Worm (Caenorhabditis elegans) whole organism, L3 larva: Measurements from ENCODE around the gene T23B12.6.

Source experiments
- R02D3.7 ChIP-seq: fragments of 150-350 bp; optimal IDR thresholded peaks from 2 replicates; lab custom pipeline; 2014; ENCODE audit warnings: missing biosample characterization, missing genetic modification characterization
- ZK546.5 ChIP-seq: sonication (generic microtip); optimal IDR thresholded peaks from 2 replicates; lab custom pipeline; 2017; ENCODE audit warnings: missing biosample characterization, missing genetic modification characterization
- aly-2 ChIP-seq: fragments of 150-350 bp; optimal IDR thresholded peaks from 2 replicates; lab custom pipeline; 2014; ENCODE audit warnings: missing biosample characterization, missing genetic modification characterization
- ama-1 ChIP-seq: fragments of 150-350 bp; optimal IDR thresholded peaks from 2 replicates; lab custom pipeline; 2018
- ceh-16 ChIP-seq: sonication (generic microtip); optimal IDR thresholded peaks from 2 replicates; lab custom pipeline; 2017; ENCODE audit warnings: missing biosample characterization, missing genetic modification characterization
- ceh-28 ChIP-seq: fragments of 150-350 bp; optimal IDR thresholded peaks from 2 replicates; lab custom pipeline; 2014; ENCODE audit warnings: missing biosample characterization, missing genetic modification reagents, missing genetic modification characterization
- ceh-82 ChIP-seq: fragments of 150-350 bp; optimal IDR thresholded peaks from 2 replicates; lab custom pipeline; 2014; ENCODE audit warnings: missing biosample characterization, missing genetic modification characterization
- ceh-9 ChIP-seq: sonication (generic microtip); optimal IDR thresholded peaks from 2 replicates; lab custom pipeline; 2018; ENCODE audit warnings: missing biosample characterization, missing genetic modification characterization
- daf-12 ChIP-seq: fragments of 150-350 bp; optimal IDR thresholded peaks from 2 replicates; lab custom pipeline; 2014; ENCODE audit warnings: missing biosample characterization, missing genetic modification reagents, missing genetic modification characterization
- egl-27 ChIP-seq: sonication (generic microtip); optimal IDR thresholded peaks from 4 replicates; lab custom pipeline; 2017; ENCODE audit warnings: missing biosample characterization, missing genetic modification reagents, missing genetic modification characterization
- egl-5 ChIP-seq: fragments of 150-350 bp; optimal IDR thresholded peaks from 2 replicates; lab custom pipeline; 2017; ENCODE audit warnings: missing biosample characterization, missing genetic modification reagents, missing genetic modification characterization, inconsistent platforms
- elt-1 ChIP-seq: fragments of 150-350 bp; optimal IDR thresholded peaks from 2 replicates; lab custom pipeline; 2014; ENCODE audit warnings: missing biosample characterization, missing genetic modification characterization
- elt-2 ChIP-seq: sonication (generic microtip); optimal IDR thresholded peaks from 2 replicates; lab custom pipeline; 2016; ENCODE audit warnings: missing genetic modification reagents, mild to moderate bottlenecking, missing genetic modification characterization, missing compliant biosample characterization
- elt-3 ChIP-seq, 3 experiments: fragments of 150-350 bp in 1 of 3; sonication (generic microtip) in 2 of 3; optimal IDR thresholded peaks; 2 replicates in 2 of 3; 4 replicates in 1 of 3; lab custom pipeline; 2014 to 2017; ENCODE audit warnings: missing biosample characterization in 3 of 3, missing genetic modification characterization in 3 of 3
- eor-1 ChIP-seq, 2 experiments: fragments of 150-350 bp; optimal IDR thresholded peaks; 2 replicates each; lab custom pipeline; 2014 to 2018; ENCODE audit warnings: missing biosample characterization in 2 of 2, missing genetic modification characterization in 2 of 2
- fkh-10 ChIP-seq: sonication (generic microtip); optimal IDR thresholded peaks from 2 replicates; lab custom pipeline; 2017; ENCODE audit warnings: missing biosample characterization, missing genetic modification reagents, missing genetic modification characterization
- fkh-2 ChIP-seq: fragments of 150-350 bp; optimal IDR thresholded peaks from 2 replicates; lab custom pipeline; 2014; ENCODE audit warnings: missing biosample characterization, missing genetic modification reagents, missing genetic modification characterization
- fos-1 ChIP-seq: fragments of 150-350 bp; optimal IDR thresholded peaks from 2 replicates; lab custom pipeline; 2014; ENCODE audit warnings: missing biosample characterization, missing genetic modification characterization
- hmg-11 ChIP-seq: sonication (generic microtip); optimal IDR thresholded peaks from 2 replicates; lab custom pipeline; 2016; ENCODE audit warnings: missing genetic modification characterization, missing compliant biosample characterization
- jun-1 ChIP-seq: fragments of 150-350 bp; optimal IDR thresholded peaks from 2 replicates; lab custom pipeline; 2014; ENCODE audit warnings: missing biosample characterization, missing genetic modification reagents, missing genetic modification characterization
- lin-15B ChIP-seq: fragments of 150-350 bp; optimal IDR thresholded peaks from 2 replicates; lab custom pipeline; 2014; ENCODE audit warnings: missing biosample characterization, missing genetic modification characterization
- lin-39 ChIP-seq: fragments of 150-350 bp; optimal IDR thresholded peaks from 2 replicates; lab custom pipeline; 2018; ENCODE audit warnings: missing biosample characterization, missing genetic modification reagents, missing genetic modification characterization
- lsy-12 ChIP-seq: sonication (generic microtip); optimal IDR thresholded peaks from 2 replicates; lab custom pipeline; 2016; ENCODE audit warnings: mild to moderate bottlenecking, missing genetic modification characterization, missing compliant biosample characterization
- mdl-1 ChIP-seq: fragments of 150-350 bp; optimal IDR thresholded peaks from 2 replicates; lab custom pipeline; 2014; ENCODE audit warnings: missing biosample characterization, missing genetic modification characterization
- mml-1 ChIP-seq: fragments of 150-350 bp; sonication (generic microtip); optimal IDR thresholded peaks from 3 replicates; lab custom pipeline; 2014; ENCODE audit warnings: missing biosample characterization, missing genetic modification characterization
- nfya-1 ChIP-seq: sonication (generic microtip); optimal IDR thresholded peaks from 2 replicates; lab custom pipeline; 2017; ENCODE audit warnings: missing genetic modification characterization, mild to moderate bottlenecking, missing compliant biosample characterization, antibody characterized with exemption, moderate library complexity; ENCODE audit not compliant: insufficient read depth
- nhr-11 ChIP-seq: fragments of 150-350 bp; optimal IDR thresholded peaks from 2 replicates; lab custom pipeline; 2014; ENCODE audit warnings: missing biosample characterization, missing genetic modification characterization
- nhr-12 ChIP-seq: fragments of 150-350 bp; optimal IDR thresholded peaks from 2 replicates; lab custom pipeline; 2014; ENCODE audit warnings: missing biosample characterization, missing genetic modification characterization
- nhr-23 ChIP-seq: fragments of 150-350 bp; optimal IDR thresholded peaks from 2 replicates; lab custom pipeline; 2014; ENCODE audit warnings: missing biosample characterization, missing genetic modification reagents, missing genetic modification characterization
- nhr-25 ChIP-seq: sonication (generic microtip); optimal IDR thresholded peaks from 2 replicates; lab custom pipeline; 2017; ENCODE audit warnings: missing biosample characterization, missing genetic modification characterization
- nhr-28 ChIP-seq: fragments of 150-350 bp; optimal IDR thresholded peaks from 2 replicates; lab custom pipeline; 2014; ENCODE audit warnings: missing biosample characterization, missing genetic modification characterization
- nhr-43 ChIP-seq: sonication (generic microtip); optimal IDR thresholded peaks from 2 replicates; lab custom pipeline; 2016; ENCODE audit warnings: mild to moderate bottlenecking, missing genetic modification characterization, missing compliant biosample characterization; ENCODE audit not compliant: poor library complexity, severe bottlenecking
- nhr-67 ChIP-seq: fragments of 150-350 bp; optimal IDR thresholded peaks from 2 replicates; lab custom pipeline; 2014; ENCODE audit warnings: missing biosample characterization, missing genetic modification characterization
- nhr-76 ChIP-seq: fragments of 150-350 bp; sonication (generic microtip); optimal IDR thresholded peaks from 5 replicates; lab custom pipeline; 2014; ENCODE audit warnings: missing biosample characterization, missing genetic modification characterization
- nhr-77 ChIP-seq: fragments of 150-350 bp; optimal IDR thresholded peaks from 2 replicates; lab custom pipeline; 2014; ENCODE audit warnings: missing biosample characterization, missing genetic modification characterization
- pha-4 ChIP-seq: fragments of 150-350 bp; optimal IDR thresholded peaks from 2 replicates; lab custom pipeline; 2014; ENCODE audit warnings: missing biosample characterization, missing genetic modification reagents, missing genetic modification characterization
- pqm-1 ChIP-seq: fragments of 150-350 bp; optimal IDR thresholded peaks from 2 replicates; lab custom pipeline; 2017; ENCODE audit warnings: missing biosample characterization, missing genetic modification characterization, inconsistent platforms
- sea-2 ChIP-seq: fragments of 150-350 bp; sonication (generic microtip); optimal IDR thresholded peaks from 4 replicates; lab custom pipeline; 2014; ENCODE audit warnings: missing biosample characterization, missing genetic modification reagents, missing genetic modification characterization
- skn-1 ChIP-seq: fragments of 150-350 bp; optimal IDR thresholded peaks from 2 replicates; lab custom pipeline; 2014; ENCODE audit warnings: missing biosample characterization, missing genetic modification characterization
- snpc-4 ChIP-seq: fragments of 150-350 bp; optimal IDR thresholded peaks from 2 replicates; lab custom pipeline; 2014; ENCODE audit warnings: missing biosample characterization, missing genetic modification characterization
- tbx-2 ChIP-seq: sonication (generic microtip); optimal IDR thresholded peaks from 2 replicates; lab custom pipeline; 2016; ENCODE audit warnings: mild to moderate bottlenecking, missing genetic modification characterization, missing compliant biosample characterization
- unc-62 ChIP-seq: fragments of 150-350 bp; sonication (generic microtip); optimal IDR thresholded peaks from 4 replicates; lab custom pipeline; 2014; ENCODE audit warnings: missing biosample characterization, missing genetic modification reagents, missing genetic modification characterization
- zag-1 ChIP-seq: fragments of 150-350 bp; optimal IDR thresholded peaks from 2 replicates; lab custom pipeline; 2014; ENCODE audit warnings: missing biosample characterization, missing genetic modification characterization
- ztf-11 ChIP-seq: fragments of 150-350 bp; optimal IDR thresholded peaks from 2 replicates; lab custom pipeline; 2014; ENCODE audit warnings: missing biosample characterization, missing genetic modification characterization
- ztf-4 ChIP-seq: fragments of 150-350 bp; optimal IDR thresholded peaks from 2 replicates; lab custom pipeline; 2014; ENCODE audit warnings: missing biosample characterization, missing genetic modification characterization

The T23B12.6 gene

DNA sequence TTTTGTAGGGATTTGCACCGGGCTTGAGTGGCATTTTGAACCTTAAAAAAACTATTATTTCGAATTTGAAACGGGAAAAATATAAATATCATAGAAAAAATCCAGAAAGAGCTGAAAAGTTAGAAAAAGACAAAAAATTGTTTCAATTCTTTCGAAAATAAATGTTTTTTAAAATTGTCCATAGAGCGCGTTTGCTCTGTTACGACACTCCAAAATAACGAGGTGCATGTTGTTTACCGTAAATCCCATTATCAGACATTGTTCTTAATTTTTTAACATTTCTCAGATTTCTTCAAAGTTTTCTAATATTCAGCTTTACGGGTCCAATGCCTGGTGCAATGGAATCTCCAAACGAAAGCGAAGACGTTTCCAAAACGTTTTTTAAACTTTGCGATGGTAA is 1.9 kb upstream of the T23B12.6 start, which contains the start of the genes dnj-22 and natc-1 (continued):
- TF ChIP-seq ceh-9 (tag; lab: Kevin White, UChicago) (no peak), pha-4 (peak; percentile 97), nhr-11 (tag; lab: Kevin White, UChicago) (no peak), zag-1 (no peak), elt-1 (tag; lab: Kevin White, UChicago) (no peak), hmg-11 (tag; lab: Kevin White, UChicago) (peak; percentile 19), unc-62 (GFP tag; lab: Kevin White, UChicago) (no peak), snpc-4 (peak; percentile 92), lin-39 (tag; lab: Kevin White, UChicago) (peak; percentile 73), egl-5 (tag; lab: Kevin White, UChicago) (peak; percentile 74), nhr-12 (tag; lab: Kevin White, UChicago) (no peak), sea-2 (no peak), nhr-28 (no peak), mml-1 (tag; lab: Kevin White, UChicago) (no peak), nhr-67 (tag; lab: Kevin White, UChicago) (no peak), R02D3.7 (tag; lab: Kevin White, UChicago) (peak; percentile 92), tbx-2 (tag; lab: Kevin White, UChicago) (no peak), eor-1 (tag; optimal IDR thresholded peaks at IDR 0.05; lab: Kevin White, UChicago) (no peak), ZK546.5 (tag; lab: Kevin White, UChicago) (no peak), lin-15B (tag; lab: Kevin White, UChicago) (peak; percentile 91), nhr-76 (tag; lab: Kevin White, UChicago) (no peak), lsy-12 (no peak)

ce11 chrV:8460800-8461199 is 581 bp upstream of the T23B12.6 start:
- no peak for TF ChIP-seq pqm-1 (tag; lab: Kevin White, UChicago)
- no peak for TF ChIP-seq sea-2
- TF ChIP-seq mml-1 (tag; lab: Kevin White, UChicago): no peak
- TF ChIP-seq unc-62 (GFP tag; lab: Kevin White, UChicago): no peak
- TF ChIP-seq ceh-9 (tag; lab: Kevin White, UChicago): no peak
- TF ChIP-seq nhr-23 (tag; lab: Kevin White, UChicago): peak; percentile 65
- no peak for TF ChIP-seq ceh-28 (tag; lab: Kevin White, UChicago)
- TF ChIP-seq fkh-10 (GFP tag; lab: Kevin White, UChicago): no peak
- TF ChIP-seq snpc-4: peak; percentile 0
- no peak for TF ChIP-seq egl-27 (tag; lab: Kevin White, UChicago)
- TF ChIP-seq nhr-25 (tag; lab: Kevin White, UChicago): peak; percentile 40
- no peak for TF ChIP-seq lin-15B (tag; lab: Kevin White, UChicago)
- no peak for TF ChIP-seq nhr-77 (tag; lab: Kevin White, UChicago)
- no peak for TF ChIP-seq mdl-1
- no peak for TF ChIP-seq daf-12
- TF ChIP-seq fos-1 (tag; lab: Kevin White, UChicago): no peak
- TF ChIP-seq jun-1 (tag; lab: Kevin White, UChicago): no peak
- TF ChIP-seq nhr-67 (tag; lab: Kevin White, UChicago): no peak
- no peak for TF ChIP-seq tbx-2 (tag; lab: Kevin White, UChicago)
- TF ChIP-seq lin-39 (tag; lab: Kevin White, UChicago): no peak
- no peak for TF ChIP-seq nhr-43
- peak; percentile 5 for TF ChIP-seq nfya-1 (tag; lab: Kevin White, UChicago)
- no peak for TF ChIP-seq nhr-76 (tag; lab: Kevin White, UChicago)
- TF ChIP-seq aly-2 (tag; lab: Kevin White, UChicago): no peak
- TF ChIP-seq fkh-2 (tag; lab: Kevin White, UChicago): no peak
- no peak for TF ChIP-seq ZK546.5 (tag; lab: Kevin White, UChicago)
- TF ChIP-seq zag-1: no peak
- no peak for TF ChIP-seq nhr-28
- TF ChIP-seq elt-1 (tag; lab: Kevin White, UChicago): no peak
- TF ChIP-seq elt-2: no peak
- peak; percentile 91 for TF ChIP-seq egl-5 (tag; lab: Kevin White, UChicago)
- no peak for TF ChIP-seq ztf-4
- TF ChIP-seq nhr-12 (tag; lab: Kevin White, UChicago): no peak
- no peak for TF ChIP-seq ceh-16 (tag; lab: Kevin White, UChicago)
- TF ChIP-seq nhr-11 (tag; lab: Kevin White, UChicago): no peak
- no peak for TF ChIP-seq skn-1
- TF ChIP-seq pha-4: peak; percentile 25
- no peak for TF ChIP-seq ceh-82 (tag; lab: Kevin White, UChicago)
- no peak for TF ChIP-seq elt-3 (tag; optimal IDR thresholded peaks at IDR 0.05; lab: Kevin White, UChicago)
- no peak for TF ChIP-seq ama-1 (lab: Kevin White, UChicago)
- no peak for TF ChIP-seq hmg-11 (tag; lab: Kevin White, UChicago)
- TF ChIP-seq ztf-11 (tag; lab: Kevin White, UChicago): no peak
